Worm (Caenorhabditis elegans): ENCODE measurements around the gene max-2.

The max-2 gene

DNA sequence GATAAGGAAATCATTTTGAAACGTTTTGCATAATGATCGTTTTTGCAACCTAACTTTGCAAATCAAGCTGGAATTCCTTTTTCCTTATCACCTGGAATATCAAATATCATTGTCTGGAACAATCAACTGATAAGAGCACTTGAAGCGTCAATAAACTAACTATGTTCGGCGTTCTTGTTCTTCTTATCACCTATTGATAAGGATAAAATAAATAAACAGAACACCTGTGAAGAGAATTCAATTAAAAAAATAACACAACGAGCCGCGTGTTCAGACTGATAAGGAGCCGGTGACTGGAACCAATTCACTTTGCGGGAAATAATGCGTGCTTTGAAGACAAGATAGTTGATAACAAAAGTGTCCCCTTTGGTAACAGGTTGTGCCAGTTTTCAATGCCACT lies 45.4 kb downstream of the max-2 start, which contains the start of gene cyd-1:
TSS of gene cyd-1 (plus strand) at position 380 of the 400 bp plus-strand sequence.
- TF ChIP-seq dao-5 (tag; optimal IDR thresholded peaks at IDR 0.05) (no peak), him-1 (tag; optimal IDR thresholded peaks at IDR 0.05) (no peak), W03F9.2 (tag; optimal IDR thresholded peaks at IDR 0.05) (no peak)

DNA sequence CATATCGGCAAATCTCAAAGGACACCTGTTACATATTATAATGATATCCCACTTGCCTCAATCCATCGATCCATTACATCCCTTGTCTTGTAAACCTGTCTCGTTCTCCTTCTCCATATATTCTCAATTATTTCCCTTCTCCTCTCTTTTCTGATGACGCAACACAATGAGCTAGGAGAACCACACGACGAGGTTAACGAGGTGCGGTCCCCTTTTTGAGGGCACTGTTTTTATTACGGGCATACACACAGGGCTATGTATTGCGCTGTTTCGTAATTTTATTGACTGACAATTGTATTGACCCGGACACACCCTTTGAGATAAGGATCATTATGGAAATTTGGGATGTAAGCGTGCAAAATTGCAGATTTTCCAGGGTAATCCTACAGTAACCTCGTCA lies 47.0 kb downstream of the max-2 start:
- TF ChIP-seq him-1 (tag; optimal IDR thresholded peaks at IDR 0.05) (no peak), dao-5 (tag; optimal IDR thresholded peaks at IDR 0.05) (no peak), W03F9.2 (tag; optimal IDR thresholded peaks at IDR 0.05) (no peak)

ce11 chrII:12969622-12970021 lies 56.0 kb downstream of the max-2 start, which contains the start of gene Y38F1A.4:
Y38F1A.4 (minus strand) TSS chrII:12969722.
- TF ChIP-seq dao-5 (tag; optimal IDR thresholded peaks at IDR 0.05) = no peak
- TF ChIP-seq him-1 (tag; optimal IDR thresholded peaks at IDR 0.05) = no peak
- no peak for TF ChIP-seq W03F9.2 (tag; optimal IDR thresholded peaks at IDR 0.05)

- TF ChIP-seq W03F9.2 (tag; optimal IDR thresholded peaks at IDR 0.05) (no peak), dao-5 (tag; optimal IDR thresholded peaks at IDR 0.05) (no peak), him-1 (tag; optimal IDR thresholded peaks at IDR 0.05) (no peak)
Observed at ce11 chrII:12968448-12968969, 57.1 kb downstream of the max-2 start.

ce11 chrII:12966274-12966673 lies 59.4 kb downstream of the max-2 start:
- TF ChIP-seq him-1 (tag; optimal IDR thresholded peaks at IDR 0.05) = no peak
- TF ChIP-seq dao-5 (tag; optimal IDR thresholded peaks at IDR 0.05) = no peak
- TF ChIP-seq W03F9.2 (tag; optimal IDR thresholded peaks at IDR 0.05) = no peak

DNA sequence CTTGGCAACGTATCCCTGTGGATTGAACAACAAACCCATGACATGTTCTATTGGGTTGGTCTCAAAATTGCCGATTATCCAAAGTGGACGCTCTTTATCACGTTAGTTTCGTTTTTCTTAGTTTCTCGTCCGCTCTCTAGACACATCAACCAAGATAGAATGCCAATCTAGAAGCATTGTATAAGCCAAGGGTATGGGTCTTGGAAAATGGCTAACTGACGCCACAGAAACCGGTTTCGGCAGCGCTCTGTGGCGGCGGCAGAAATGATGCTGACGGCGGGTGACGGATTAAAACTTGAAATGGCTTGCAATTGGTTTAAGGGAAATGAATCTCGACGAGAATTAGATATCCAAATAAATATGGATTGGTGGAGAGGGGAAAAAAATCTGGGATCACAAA lies 60.1 kb downstream of the max-2 start:
- no peak for TF ChIP-seq W03F9.2 (tag; optimal IDR thresholded peaks at IDR 0.05)
- no peak for TF ChIP-seq him-1 (tag; optimal IDR thresholded peaks at IDR 0.05)
- no peak for TF ChIP-seq dao-5 (tag; optimal IDR thresholded peaks at IDR 0.05)

ce11 chrII:12965538-12965588 lies 60.3 kb downstream of the max-2 start, which contains the start of gene ptr-18:
ptr-18 (plus strand) TSS chrII:12965546.
- TF ChIP-seq dao-5 (tag; optimal IDR thresholded peaks at IDR 0.05) (no peak), W03F9.2 (tag; optimal IDR thresholded peaks at IDR 0.05) (no peak)

- TF ChIP-seq W03F9.2 (tag; optimal IDR thresholded peaks at IDR 0.05) (no peak), dao-5 (tag; optimal IDR thresholded peaks at IDR 0.05) (no peak), him-1 (tag; optimal IDR thresholded peaks at IDR 0.05) (no peak)
Observed at ce11 chrII:12965138-12965537, 60.5 kb downstream of the max-2 start.
